Worm (Caenorhabditis elegans) whole organism, L4 larva: ENCODE measurements around the gene Y57A10C.1.

Experiments used
- F10B5.3 ChIP-seq: sonication (generic microtip); optimal IDR thresholded peaks from 2 replicates; lab custom pipeline; 2016; ENCODE audit warnings: mild to moderate bottlenecking, missing genetic modification characterization, missing compliant biosample characterization
- F26F4.8 ChIP-seq: fragments of 200-800 bp; sonication (Bioruptor generic); conservative IDR thresholded peaks from 2 replicates; pipeline ENCODE4 v1.3.6; 2022; ENCODE audit warnings: missing genetic modification characterization, missing compliant biosample characterization
- R02D3.7 ChIP-seq: fragments of 150-350 bp; sonication (generic microtip); optimal IDR thresholded peaks from 3 replicates; lab custom pipeline; 2014; ENCODE audit warnings: missing biosample characterization, missing genetic modification characterization
- T20F7.1 ChIP-seq: fragments of 200-800 bp; sonication (Bioruptor generic); optimal IDR thresholded peaks from 2 replicates; lab custom pipeline; 2018; ENCODE audit warnings: mild to moderate bottlenecking, missing genetic modification characterization, missing compliant biosample characterization
- Y105C5A.15 ChIP-seq: fragments of 200-800 bp; sonication (Bioruptor generic); IDR thresholded peaks from 2 replicates; pipeline ENCODE4 v1.3.6; 2022; ENCODE audit warnings: missing genetic modification characterization, missing compliant biosample characterization
- attf-4 ChIP-seq: sonication (generic microtip); optimal IDR thresholded peaks from 3 replicates; lab custom pipeline; 2017; ENCODE audit warnings: missing biosample characterization, missing genetic modification characterization
- ceh-20 ChIP-seq: fragments of 200-800 bp; sonication (Bioruptor generic); IDR thresholded peaks from 2 replicates; pipeline ENCODE4 v1.3.6; 2022; ENCODE audit warnings: missing genetic modification reagents, missing genetic modification characterization, missing compliant biosample characterization
- ceh-28 ChIP-seq: fragments of 150-350 bp; optimal IDR thresholded peaks from 2 replicates; lab custom pipeline; 2014; ENCODE audit warnings: missing biosample characterization, missing genetic modification reagents, missing genetic modification characterization
- ceh-82 ChIP-seq: sonication (generic microtip); optimal IDR thresholded peaks from 2 replicates; lab custom pipeline; 2017; ENCODE audit warnings: missing biosample characterization, missing genetic modification characterization
- daf-16 ChIP-seq, 3 experiments: sonication (generic microtip); optimal IDR thresholded peaks; 2 replicates each; lab custom pipeline; 2016 to 2017; ENCODE audit warnings: missing genetic modification characterization in 3 of 3, missing genetic modification reagents in 3 of 3, mild to moderate bottlenecking in 2 of 3, missing compliant biosample characterization in 2 of 3, missing biosample characterization in 1 of 3, moderate library complexity in 1 of 3
- dmd-6 ChIP-seq: fragments of 200-800 bp; sonication (Bioruptor generic); IDR thresholded peaks from 2 replicates; pipeline ENCODE4 v1.3.6; 2022; ENCODE audit warnings: missing genetic modification reagents, missing genetic modification characterization, missing compliant biosample characterization
- dve-1 ChIP-seq: sonication (generic microtip); optimal IDR thresholded peaks from 2 replicates; lab custom pipeline; 2017; ENCODE audit warnings: antibody characterized with exemption, mild to moderate bottlenecking, missing genetic modification characterization, missing compliant biosample characterization; ENCODE audit not compliant: insufficient read depth
- egl-43 ChIP-seq: fragments of 200-800 bp; sonication (Bioruptor generic); IDR thresholded peaks from 2 replicates; pipeline ENCODE4 v1.3.6; 2022; ENCODE audit warnings: missing genetic modification reagents, missing genetic modification characterization, missing compliant biosample characterization
- fkh-10 ChIP-seq: fragments of 150-350 bp; optimal IDR thresholded peaks from 2 replicates; lab custom pipeline; 2014; ENCODE audit warnings: missing biosample characterization, missing genetic modification reagents, missing genetic modification characterization
- gei-8 ChIP-seq: fragments of 200-800 bp; sonication (Bioruptor generic); optimal IDR thresholded peaks from 2 replicates; lab custom pipeline; 2018; ENCODE audit warnings: mild to moderate bottlenecking, missing genetic modification characterization, missing compliant biosample characterization
- hif-1 ChIP-seq, 2 experiments: sonication (generic microtip); optimal IDR thresholded peaks; 2 replicates each; lab custom pipeline; 2016 to 2017; ENCODE audit warnings: missing compliant biosample characterization in 2 of 2, missing genetic modification characterization in 2 of 2, missing genetic modification reagents in 2 of 2, missing genotype in 2 of 2, mild to moderate bottlenecking in 1 of 2
- hlh-30 ChIP-seq: sonication (generic microtip); optimal IDR thresholded peaks from 2 replicates; lab custom pipeline; 2017; ENCODE audit warnings: antibody characterized with exemption, mild to moderate bottlenecking, missing genetic modification characterization, missing compliant biosample characterization; ENCODE audit not compliant: insufficient read depth
- hmg-1.1 ChIP-seq: fragments of 200-800 bp; sonication (Bioruptor generic); IDR thresholded peaks from 2 replicates; pipeline ENCODE4 v1.3.6; 2022; ENCODE audit warnings: missing genetic modification reagents, missing genetic modification characterization, missing compliant biosample characterization
- lin-1 ChIP-seq: fragments of 200-800 bp; sonication (Bioruptor generic); IDR thresholded peaks from 2 replicates; pipeline ENCODE4 v1.3.6; 2022; ENCODE audit warnings: missing genetic modification reagents, missing genetic modification characterization, missing compliant biosample characterization
- lsy-2 ChIP-seq, 2 experiments: fragments of 150-350 bp in 1 of 2; sonication (generic microtip) in 1 of 2; optimal IDR thresholded peaks; 2 replicates each; lab custom pipeline; 2014 to 2017; ENCODE audit warnings: missing biosample characterization in 2 of 2, missing genetic modification characterization in 2 of 2
- madf-9 ChIP-seq: fragments of 200-800 bp; sonication (Bioruptor generic); conservative IDR thresholded peaks from 2 replicates; pipeline ENCODE4 v1.3.6; 2022; ENCODE audit warnings: missing genetic modification reagents, missing genetic modification characterization, missing compliant biosample characterization
- mdl-1 ChIP-seq, 2 experiments: fragments of 150-350 bp in 1 of 2; sonication (generic microtip) in 1 of 2; optimal IDR thresholded peaks; 2 replicates each; lab custom pipeline; 2014 to 2017; ENCODE audit warnings: missing biosample characterization in 2 of 2, missing genetic modification characterization in 2 of 2
- mep-1 ChIP-seq: fragments of 150-350 bp; sonication (generic microtip); optimal IDR thresholded peaks from 3 replicates; lab custom pipeline; 2014; ENCODE audit warnings: missing biosample characterization, missing genetic modification characterization
- mes-2 ChIP-seq: sonication (generic microtip); optimal IDR thresholded peaks from 2 replicates; lab custom pipeline; 2016; ENCODE audit warnings: missing genotype, mild to moderate bottlenecking, missing genetic modification characterization, missing compliant biosample characterization; ENCODE audit not compliant: poor library complexity, severe bottlenecking
- mxl-3 ChIP-seq: fragments of 200-800 bp; sonication (Bioruptor generic); optimal IDR thresholded peaks from 2 replicates; lab custom pipeline; 2018; ENCODE audit warnings: mild to moderate bottlenecking, missing genetic modification characterization, missing compliant biosample characterization
- nhr-11 ChIP-seq: fragments of 150-350 bp; optimal IDR thresholded peaks from 2 replicates; lab custom pipeline; 2014; ENCODE audit warnings: missing biosample characterization, missing genetic modification characterization
- nhr-111 ChIP-seq: fragments of 200-800 bp; sonication (Bioruptor generic); optimal IDR thresholded peaks from 2 replicates; lab custom pipeline; 2018; ENCODE audit warnings: mild to moderate bottlenecking, missing genetic modification characterization, missing compliant biosample characterization
- nhr-28 ChIP-seq: fragments of 150-350 bp; optimal IDR thresholded peaks from 2 replicates; lab custom pipeline; 2014; ENCODE audit warnings: missing biosample characterization, missing genetic modification characterization
- nhr-42 ChIP-seq: fragments of 200-800 bp; sonication (Bioruptor generic); IDR thresholded peaks from 2 replicates; pipeline ENCODE4 v1.3.6; 2022; ENCODE audit warnings: missing genetic modification characterization, missing compliant biosample characterization
- nhr-48 ChIP-seq: sonication (generic microtip); optimal IDR thresholded peaks from 2 replicates; lab custom pipeline; 2016; ENCODE audit warnings: mild to moderate bottlenecking, missing genetic modification characterization, missing compliant biosample characterization
- nhr-6 ChIP-seq: fragments of 150-350 bp; optimal IDR thresholded peaks from 2 replicates; lab custom pipeline; 2014; ENCODE audit warnings: missing biosample characterization, missing genetic modification characterization
- pha-4 ChIP-seq, 2 experiments: fragments of 150-350 bp in 1 of 2; fragments of 200-800 bp in 1 of 2; sonication (Bioruptor generic) in 1 of 2; IDR thresholded peaks in 1 of 2; optimal IDR thresholded peaks in 1 of 2; 2 replicates each; pipeline versions ENCODE4 v1.3.6 to Lab custom; 2014 to 2022; ENCODE audit warnings: missing genetic modification characterization in 2 of 2, missing genetic modification reagents in 2 of 2, missing biosample characterization in 1 of 2, missing compliant biosample characterization in 1 of 2
- rbr-2 ChIP-seq: sonication (generic microtip); optimal IDR thresholded peaks from 2 replicates; lab custom pipeline; 2016; ENCODE audit warnings: missing genotype, missing genetic modification characterization, missing compliant biosample characterization
- sdz-12 ChIP-seq: fragments of 200-800 bp; sonication (Bioruptor generic); optimal IDR thresholded peaks from 2 replicates; lab custom pipeline; 2018; ENCODE audit warnings: mild to moderate bottlenecking, missing genetic modification characterization, missing compliant biosample characterization
- set-16 ChIP-seq: fragments of 200-800 bp; sonication (Bioruptor generic); IDR thresholded peaks from 2 replicates; pipeline ENCODE4 v1.3.6; 2022; ENCODE audit warnings: missing genetic modification reagents, missing genetic modification characterization, missing compliant biosample characterization
- snpc-4 ChIP-seq: fragments of 150-350 bp; optimal IDR thresholded peaks from 2 replicates; lab custom pipeline; 2014; ENCODE audit warnings: missing biosample characterization, missing genetic modification characterization
- unc-62 ChIP-seq, 3 experiments: fragments of 150-350 bp in 1 of 3; sonication (generic microtip); optimal IDR thresholded peaks in 2 of 3; peaks in 1 of 3; 1 replicate in 1 of 3; 2 replicates in 2 of 3; lab custom pipeline; 2014 to 2017; ENCODE audit warnings: missing biosample characterization in 3 of 3, missing genetic modification characterization in 3 of 3, missing genetic modification reagents in 3 of 3, missing genotype in 1 of 3
- zip-11 ChIP-seq: fragments of 200-800 bp; sonication (Bioruptor generic); IDR thresholded peaks from 2 replicates; pipeline ENCODE4 v1.3.6; 2022; ENCODE audit warnings: missing genetic modification characterization, missing compliant biosample characterization
- ztf-11 ChIP-seq: fragments of 150-350 bp; optimal IDR thresholded peaks from 2 replicates; lab custom pipeline; 2014; ENCODE audit warnings: missing biosample characterization, missing genetic modification characterization

Y57A10C.1 gene

ce11 chrII:12382625-12383562 lies 29.4 kb downstream of the Y57A10C.1 start, which contains the start of gene btb-14:
Gene btb-14, plus strand, starts transcription at chrII:12383463.
- TF ChIP-seq snpc-4 (tag; lab: Kevin White, UChicago) (peak; percentile 26), egl-43 (GFP tag; lab: Robert Waterston, UW) (0 out of 2 replicates have a peak, but pooled peaks have one; percentile 44), unc-62 (GFP tag; optimal IDR thresholded peaks at IDR 0.05 in 1 of 2; lab: Kevin White, UChicago) (peak in 1 of 2 experiments; percentile 53), unc-62 (tag; optimal IDR thresholded peaks at IDR 0.05; lab: Kevin White, UChicago) (no peak), hif-1 (tag; optimal IDR thresholded peaks at IDR 0.05; lab: Kevin White, UChicago) (peak in 1 of 2 experiments; percentile 4), set-16 (peak; percentile 46; the same call in 1 of the 2 replicates), mdl-1 (tag; optimal IDR thresholded peaks at IDR 0.05; lab: Kevin White, UChicago) (peak in 1 of 2 experiments; percentile 21), dve-1 (no peak), F26F4.8 (GFP tag; lab: Robert Waterston, UW) (no peak), madf-9 (no peak), ceh-20 (0 out of 2 replicates have a peak, but pooled peaks have one; percentile 19), pha-4 (GFP tag; IDR thresholded peaks at IDR 0.05; lab: Robert Waterston, UW) (no peak), pha-4 (tag; optimal IDR thresholded peaks at IDR 0.05; lab: Kevin White, UChicago) (no peak), rbr-2 (tag; lab: Kevin White, UChicago) (peak; percentile 24), lsy-2 (tag; optimal IDR thresholded peaks at IDR 0.05; lab: Kevin White, UChicago) (peak in 1 of 2 experiments; percentile 60), dmd-6 (GFP tag; lab: Robert Waterston, UW) (peak; percentile 12; the same call in 1 of the 2 replicates), hmg-1.1 (GFP tag; lab: Robert Waterston, UW) (peak; percentile 64; the same call in 1 of the 2 replicates)

- no peak for TF ChIP-seq zip-11
- no peak for TF ChIP-seq mep-1 (tag; lab: Kevin White, UChicago)
- no peak for TF ChIP-seq Y105C5A.15 (GFP tag; lab: Robert Waterston, UW)
- TF ChIP-seq lin-1 (GFP tag; lab: Robert Waterston, UW), result no peak
- TF ChIP-seq fkh-10, result no peak
- no peak for TF ChIP-seq mxl-3 (GFP tag; lab: Kevin White, UChicago)
- TF ChIP-seq snpc-4 (tag; lab: Kevin White, UChicago), result no peak
- TF ChIP-seq ztf-11 (tag; lab: Kevin White, UChicago), result no peak
- no peak for TF ChIP-seq attf-4 (tag; lab: Kevin White, UChicago)
These were observed 31.4 kb downstream of the Y57A10C.1 start for ce11 chrII:12380888-12381287.

- no peak for TF ChIP-seq T20F7.1 (GFP tag; lab: Kevin White, UChicago)
- TF ChIP-seq zip-11, result no peak
- no peak for TF ChIP-seq fkh-10
- no peak for TF ChIP-seq gei-8 (GFP tag; lab: Kevin White, UChicago)
- no peak for TF ChIP-seq ceh-82
- TF ChIP-seq sdz-12 (GFP tag; lab: Kevin White, UChicago), result no peak
- TF ChIP-seq F10B5.3 (tag; lab: Kevin White, UChicago), result no peak
- no peak for TF ChIP-seq mdl-1 (tag; optimal IDR thresholded peaks at IDR 0.05; lab: Kevin White, UChicago)
- no peak for TF ChIP-seq nhr-11 (tag; lab: Kevin White, UChicago)
- TF ChIP-seq nhr-48, result no peak
- no peak for TF ChIP-seq nhr-28
- no peak for TF ChIP-seq dmd-6 (GFP tag; lab: Robert Waterston, UW)
These were observed 32.9 kb downstream of the Y57A10C.1 start, which contains the start of gene marc-5 for ce11 chrII:12379430-12379829. Gene marc-5, minus strand, starts transcription at chrII:12379530.

ce11 chrII:12378793-12379192 lies 33.5 kb downstream of the Y57A10C.1 start:
- TF ChIP-seq lsy-2 (tag; optimal IDR thresholded peaks at IDR 0.05; lab: Kevin White, UChicago) (peak in 1 of 2 experiments; percentile 8), hlh-30 (peak; percentile 53), R02D3.7 (tag; lab: Kevin White, UChicago) (no peak), nhr-42 (no peak), mdl-1 (tag; optimal IDR thresholded peaks at IDR 0.05; lab: Kevin White, UChicago) (peak in 1 of 2 experiments; percentile 23), nhr-111 (no peak), ceh-28 (tag; lab: Kevin White, UChicago) (no peak), mes-2 (tag; lab: Kevin White, UChicago) (peak; percentile 33), dmd-6 (GFP tag; lab: Robert Waterston, UW) (no peak), rbr-2 (tag; lab: Kevin White, UChicago) (peak; percentile 42), nhr-11 (tag; lab: Kevin White, UChicago) (peak; percentile 18), hif-1 (tag; optimal IDR thresholded peaks at IDR 0.05; lab: Kevin White, UChicago) (no peak), nhr-6 (tag; lab: Kevin White, UChicago) (peak; percentile 35), daf-16 (GFP tag; optimal IDR thresholded peaks at IDR 0.05; lab: Kevin White, UChicago) (peak in 1 of 2 experiments; percentile 65), daf-16 (tag; optimal IDR thresholded peaks at IDR 0.05; lab: Kevin White, UChicago) (peak; percentile 66), mep-1 (tag; lab: Kevin White, UChicago) (peak; percentile 35)
